Fruit fly (Drosophila melanogaster): ENCODE measurements around the gene PICK1.

Gene PICK1

dm6 chr2L:12694823-12695420 lies at the start of gene PICK1, which contains the start of gene IFT43:
Gene PICK1 (plus strand): TSS chr2L:12695033.
Gene IFT43 (minus strand): TSS chr2L:12694988.
- TF ChIP-seq CG17801 (GFP tag; optimal IDR thresholded peaks at IDR 0.05; ENCODE audit: partially characterized antibody) = no peak

dm6 chr2L:12646256-12646655 lies 48.6 kb upstream of the PICK1 start, which contains the start of gene Ref2:
Gene Ref2 (minus strand): TSS chr2L:12646356.
- TF ChIP-seq CG17801 (GFP tag; optimal IDR thresholded peaks at IDR 0.05; ENCODE audit: partially characterized antibody) = no peak

dm6 chr2L:12651040-12651439 lies 43.8 kb upstream of the PICK1 start:
- no peak for TF ChIP-seq CG17801 (GFP tag; optimal IDR thresholded peaks at IDR 0.05; ENCODE audit: partially characterized antibody)

- no peak for TF ChIP-seq CG17801 (GFP tag; optimal IDR thresholded peaks at IDR 0.05; ENCODE audit: partially characterized antibody)
These were observed 39.0 kb upstream of the PICK1 start for dm6 chr2L:12655731-12656326.

dm6 chr2L:12656865-12657264 lies 38.0 kb upstream of the PICK1 start, which contains the start of gene pdm2:
Gene pdm2 (plus strand): TSS chr2L:12657165.
- no peak for TF ChIP-seq CG17801 (GFP tag; optimal IDR thresholded peaks at IDR 0.05; ENCODE audit: partially characterized antibody)

dm6 chr2L:12657337-12657736 lies 37.5 kb upstream of the PICK1 start:
- no peak for TF ChIP-seq CG17801 (GFP tag; optimal IDR thresholded peaks at IDR 0.05; ENCODE audit: partially characterized antibody)

DNA sequence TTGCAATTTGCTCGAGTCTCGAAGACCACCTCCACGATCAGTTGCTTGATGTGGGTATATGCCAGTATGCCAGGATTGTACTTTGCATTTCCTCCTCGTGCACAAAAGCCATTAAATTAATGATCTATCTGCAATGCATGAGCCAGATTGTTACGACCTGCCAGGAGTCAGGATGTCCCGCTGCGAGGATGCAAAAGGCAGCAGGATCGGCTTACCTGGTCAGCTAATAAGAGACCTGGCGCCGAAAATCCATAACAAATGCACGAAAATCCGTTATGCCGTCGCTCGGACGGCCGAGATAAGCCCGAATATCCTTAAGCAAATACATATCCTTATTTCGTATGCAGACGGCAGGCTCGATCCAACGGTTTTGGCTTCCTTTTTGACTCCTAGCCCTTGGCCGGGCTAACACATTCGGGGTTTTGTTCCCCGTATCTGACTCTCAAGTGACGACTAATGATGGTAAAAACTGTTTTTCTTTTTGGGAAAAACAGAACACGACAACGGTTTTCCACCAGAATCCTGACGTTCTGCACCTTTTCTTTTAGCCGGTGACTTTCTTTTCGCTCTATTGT lies 28.7 kb upstream of the PICK1 start:
- TF ChIP-seq CG17801 (GFP tag; optimal IDR thresholded peaks at IDR 0.05; ENCODE audit: partially characterized antibody) = no peak

DNA sequence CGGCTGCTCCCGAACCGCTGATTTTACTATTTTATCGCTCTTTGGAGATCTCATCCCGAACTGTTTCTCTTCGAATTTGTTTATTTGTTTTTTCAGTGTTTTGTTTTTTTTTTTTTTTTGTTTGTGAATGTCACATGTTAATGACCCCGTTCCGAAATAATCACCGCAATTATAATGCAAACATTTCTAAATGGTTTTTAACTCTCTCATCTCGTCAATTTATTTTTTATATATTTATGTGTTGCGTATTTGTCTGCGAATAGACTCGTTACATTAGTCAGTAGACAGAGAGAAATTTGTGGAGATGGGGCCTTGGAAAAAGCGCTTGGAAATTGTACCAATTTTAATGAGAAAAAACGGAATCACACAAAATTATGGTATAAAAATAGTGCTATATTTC lies 25.2 kb upstream of the PICK1 start, which contains the start of gene Nepl7:
Gene Nepl7, minus strand, starts transcription at position 101 of the 400 bp plus-strand sequence.
- no peak for TF ChIP-seq CG17801 (GFP tag; optimal IDR thresholded peaks at IDR 0.05; ENCODE audit: partially characterized antibody)

DNA sequence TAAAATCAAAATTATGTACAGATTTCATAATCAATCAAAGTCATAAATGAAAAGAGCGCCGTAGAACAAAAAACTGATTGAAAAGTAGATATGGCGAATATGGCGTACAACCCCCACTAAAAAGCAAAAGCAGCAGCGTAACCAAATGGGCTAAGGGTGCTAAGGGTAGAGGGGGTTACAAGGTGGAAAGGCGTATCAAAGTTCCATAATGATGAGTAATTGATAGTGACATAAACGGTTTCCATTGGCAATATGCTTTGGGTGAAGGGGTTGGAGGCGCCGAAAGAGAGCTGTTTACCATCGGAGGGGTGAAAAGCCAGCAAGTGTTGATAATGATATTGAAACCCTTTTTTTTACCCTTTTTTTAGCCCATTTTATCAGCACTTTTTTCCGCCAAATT lies 22.5 kb upstream of the PICK1 start:
- no peak for TF ChIP-seq CG17801 (GFP tag; optimal IDR thresholded peaks at IDR 0.05; ENCODE audit: partially characterized antibody)

dm6 chr2L:12674365-12674764 lies 20.5 kb upstream of the PICK1 start:
- TF ChIP-seq CG17801 (GFP tag; optimal IDR thresholded peaks at IDR 0.05; ENCODE audit: partially characterized antibody) = no peak

DNA sequence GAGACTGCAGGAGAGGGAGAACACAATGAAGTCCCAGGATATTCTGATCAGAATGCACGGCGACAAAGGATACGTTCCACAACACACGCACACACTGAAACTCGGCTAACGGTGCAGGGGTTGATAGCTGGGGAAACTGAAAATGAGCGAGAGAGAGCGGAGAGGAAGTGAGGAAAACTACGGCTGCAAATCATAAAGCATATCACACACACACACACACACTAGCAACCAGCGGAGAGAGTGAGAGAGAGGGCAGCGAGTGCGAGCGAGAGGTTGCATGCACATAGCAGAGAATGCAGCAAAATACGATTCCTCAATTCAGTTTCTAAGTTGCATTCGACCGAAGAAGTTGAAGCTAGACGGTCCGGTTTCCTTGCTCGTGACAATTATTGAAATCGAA lies 16.5 kb upstream of the PICK1 start:
- TF ChIP-seq CG17801 (GFP tag; optimal IDR thresholded peaks at IDR 0.05; ENCODE audit: partially characterized antibody) = no peak

DNA sequence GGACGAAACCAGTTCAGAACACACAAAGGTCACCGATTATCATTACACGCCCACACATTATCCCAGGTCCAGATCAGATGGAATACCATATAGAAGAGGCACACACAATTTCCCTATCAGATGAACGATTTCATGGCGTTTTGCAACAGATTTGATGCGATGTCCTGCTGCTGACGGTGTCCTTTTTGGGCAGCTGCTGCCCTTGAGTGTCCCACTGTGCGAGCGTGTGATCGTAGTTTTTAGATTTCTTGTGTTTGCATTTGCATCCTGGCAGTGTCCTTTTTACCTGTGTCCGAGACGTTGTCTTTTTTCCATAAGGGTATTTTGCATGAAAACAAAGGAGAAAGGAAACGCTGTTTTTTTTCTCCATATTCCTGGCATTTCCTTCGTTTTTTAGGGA lies 15.5 kb upstream of the PICK1 start:
- TF ChIP-seq CG17801 (GFP tag; optimal IDR thresholded peaks at IDR 0.05; ENCODE audit: partially characterized antibody) = no peak

DNA sequence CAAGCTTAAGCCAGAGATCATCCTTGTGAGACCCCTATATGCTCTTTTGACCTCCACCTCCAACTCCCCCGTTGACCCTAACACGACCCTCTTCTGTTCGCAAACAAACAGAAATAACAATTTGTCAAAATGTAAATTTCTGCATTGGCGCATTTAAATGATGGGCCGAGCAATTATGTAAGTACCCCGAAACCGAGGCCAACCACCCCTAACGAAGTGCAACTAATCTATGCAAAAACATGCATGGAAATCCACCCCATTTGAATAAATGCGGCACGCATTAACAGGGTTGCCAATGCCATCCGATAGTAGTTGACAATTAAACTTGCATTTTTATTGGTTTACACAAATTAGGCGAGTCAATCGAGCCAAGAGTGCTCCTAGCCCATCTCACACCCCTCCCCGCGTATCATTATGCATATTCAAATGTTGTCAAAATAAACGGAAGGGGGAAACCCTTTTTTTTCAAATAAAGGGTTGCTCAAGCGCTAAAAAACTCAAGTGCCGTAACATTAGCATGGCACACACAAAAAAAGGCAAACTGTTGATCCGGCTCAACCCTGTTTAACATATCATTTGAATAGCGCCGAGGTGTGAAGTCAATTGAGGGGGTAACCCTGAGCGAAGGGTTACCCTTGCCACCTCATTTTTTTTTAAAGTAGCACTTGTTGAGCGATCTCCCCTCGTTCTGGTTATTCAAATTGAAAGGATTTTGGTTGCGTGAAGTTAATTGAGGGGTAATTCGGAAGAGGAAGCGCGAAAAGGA lies 13.0 kb upstream of the PICK1 start:
- TF ChIP-seq CG17801 (GFP tag; optimal IDR thresholded peaks at IDR 0.05; ENCODE audit: partially characterized antibody) = no peak

dm6 chr2L:12686811-12687210 lies 8.0 kb upstream of the PICK1 start:
- no peak for TF ChIP-seq CG17801 (GFP tag; optimal IDR thresholded peaks at IDR 0.05; ENCODE audit: partially characterized antibody)

dm6 chr2L:12689281-12689765 lies 5.5 kb upstream of the PICK1 start:
- no peak for TF ChIP-seq CG17801 (GFP tag; optimal IDR thresholded peaks at IDR 0.05; ENCODE audit: partially characterized antibody)

All from ovary, adult (tissue).